Fruit fly (Drosophila melanogaster) whole organism, pupa: Measurements from ENCODE around the gene CG6923.

Source experiments
- CG10348 ChIP-seq: fragments of 200-800 bp; sonication (Bioruptor generic); IDR thresholded peaks from 2 replicates; pipeline ENCODE4 v1.3.6; 2022; ENCODE audit warnings: missing biosample characterization, missing genetic modification characterization
- CG12605 ChIP-seq: fragments of 200-800 bp; sonication (Bioruptor generic); IDR thresholded peaks from 2 replicates; pipeline ENCODE4 v1.3.6; 2022; ENCODE audit warnings: missing biosample characterization, missing genetic modification characterization
- CG13204 ChIP-seq: fragments of 200-800 bp; sonication (Bioruptor generic); optimal IDR thresholded peaks from 2 replicates; lab custom pipeline; 2018; ENCODE audit warnings: missing biosample characterization, mild to moderate bottlenecking, missing genetic modification characterization, moderate library complexity
- CG14655 ChIP-seq: fragments of 200-800 bp; sonication (Bioruptor generic); optimal IDR thresholded peaks from 3 replicates; lab custom pipeline; 2017; ENCODE audit warnings: mild to moderate bottlenecking, missing biosample characterization, missing genetic modification reagents, missing genetic modification characterization
- CG15710 ChIP-seq: fragments of 200-800 bp; sonication (Bioruptor generic); optimal IDR thresholded peaks from 2 replicates; lab custom pipeline; 2018; ENCODE audit warnings: missing biosample characterization, mild to moderate bottlenecking, missing genetic modification characterization, moderate library complexity
- CG17806 ChIP-seq: fragments of 200-800 bp; sonication (Bioruptor generic); optimal IDR thresholded peaks from 2 replicates; lab custom pipeline; 2018; ENCODE audit warnings: missing biosample characterization, mild to moderate bottlenecking, missing genetic modification characterization, moderate library complexity
- CG32121 ChIP-seq: fragments of 200-800 bp; sonication (Bioruptor generic); IDR thresholded peaks from 2 replicates; pipeline ENCODE4 v1.3.6; 2022; ENCODE audit warnings: missing biosample characterization, missing genetic modification characterization
- CG34367 ChIP-seq: fragments of 200-800 bp; sonication (Bioruptor generic); optimal IDR thresholded peaks from 2 replicates; lab custom pipeline; 2018; ENCODE audit warnings: missing biosample characterization, mild to moderate bottlenecking, missing genetic modification characterization
- CG4496 ChIP-seq: fragments of 200-800 bp; sonication (Bioruptor generic); IDR thresholded peaks from 3 replicates; pipeline ENCODE4 v1.3.6; 2022; ENCODE audit warnings: missing biosample characterization, missing genetic modification characterization
- CG8159 ChIP-seq: fragments of 200-800 bp; sonication (Bioruptor generic); optimal IDR thresholded peaks from 3 replicates; lab custom pipeline; 2018; ENCODE audit warnings: missing biosample characterization, mild to moderate bottlenecking, missing genetic modification characterization, moderate library complexity
- CG8301 ChIP-seq: fragments of 200-800 bp; sonication (Bioruptor generic); optimal IDR thresholded peaks from 2 replicates; lab custom pipeline; 2018; ENCODE audit warnings: missing biosample characterization, mild to moderate bottlenecking, missing genetic modification characterization
- CG9948 ChIP-seq: fragments of 200-800 bp; sonication (Bioruptor generic); optimal IDR thresholded peaks from 2 replicates; lab custom pipeline; 2018; ENCODE audit warnings: missing biosample characterization, mild to moderate bottlenecking, missing genetic modification characterization, moderate library complexity
- D1 ChIP-seq: fragments of 200-800 bp; sonication (Bioruptor generic); optimal IDR thresholded peaks from 2 replicates; lab custom pipeline; 2018; ENCODE audit warnings: missing biosample characterization, mild to moderate bottlenecking, missing genetic modification characterization, moderate library complexity
- EcR ChIP-seq: fragments of 200-800 bp; sonication (Bioruptor generic); optimal IDR thresholded peaks from 3 replicates; lab custom pipeline; 2019; ENCODE audit warnings: missing biosample characterization, missing genetic modification characterization, mild to moderate bottlenecking, moderate library complexity, missing genetic modification reagents
- Ets98B ChIP-seq: fragments of 200-800 bp; sonication (Bioruptor generic); IDR thresholded peaks from 2 replicates; pipeline ENCODE4 v1.3.6; 2022; ENCODE audit warnings: missing biosample characterization, missing genetic modification characterization
- Pif1A ChIP-seq: fragments of 200-800 bp; sonication (Bioruptor generic); optimal IDR thresholded peaks from 3 replicates; lab custom pipeline; 2016; ENCODE audit warnings: missing biosample characterization, missing genetic modification characterization
- Pif1B ChIP-seq: fragments of 200-800 bp; sonication (Bioruptor generic); optimal IDR thresholded peaks from 3 replicates; lab custom pipeline; 2016; ENCODE audit warnings: missing biosample characterization, missing genetic modification characterization
- Snoo ChIP-seq: fragments of 200-800 bp; sonication (Bioruptor generic); optimal IDR thresholded peaks from 3 replicates; lab custom pipeline; 2017; ENCODE audit warnings: missing biosample characterization, mild to moderate bottlenecking, missing genetic modification characterization, inconsistent platforms
- fd96Ca ChIP-seq: fragments of 200-800 bp; sonication (Bioruptor generic); IDR thresholded peaks from 3 replicates; pipeline ENCODE4 v1.3.6; 2022; ENCODE audit warnings: missing biosample characterization, missing genetic modification characterization
- gl ChIP-seq: fragments of 200-800 bp; sonication (Bioruptor generic); optimal IDR thresholded peaks from 2 replicates; lab custom pipeline; 2018; ENCODE audit warnings: missing biosample characterization, mild to moderate bottlenecking, missing genetic modification characterization
- rn ChIP-seq: fragments of 200-800 bp; sonication (Bioruptor generic); IDR thresholded peaks from 2 replicates; pipeline ENCODE4 v1.3.6; 2022; ENCODE audit warnings: missing biosample characterization, missing genetic modification characterization

CG6923 gene

DNA sequence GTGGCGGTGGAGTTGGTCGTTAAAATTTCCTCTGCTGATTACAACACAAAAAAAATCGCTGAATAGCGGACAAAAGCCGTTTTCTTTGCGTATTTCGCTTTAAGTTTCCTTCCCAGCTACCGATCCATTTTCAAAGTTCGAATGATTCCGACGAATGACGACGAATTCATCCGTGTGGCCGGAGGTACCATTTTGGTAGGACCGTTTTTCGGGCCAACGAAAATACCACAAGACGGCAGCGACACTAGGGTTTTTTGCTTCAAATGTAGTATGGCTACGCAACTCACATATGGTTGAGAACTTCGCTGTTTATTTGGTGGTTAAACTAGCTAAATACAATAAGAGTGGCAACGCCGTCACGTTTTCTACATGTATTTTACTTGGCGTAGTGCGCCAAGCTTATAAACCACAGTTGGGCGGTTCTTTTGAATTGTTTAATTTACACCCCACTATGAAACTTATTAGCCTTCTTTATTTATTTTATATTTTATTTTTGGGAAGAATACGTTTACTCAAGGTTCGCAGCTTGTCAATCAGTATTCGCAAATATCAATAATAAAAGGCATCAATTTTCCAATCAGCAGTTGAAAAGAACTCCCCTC, 14.6 kb upstream of the CG6923 start, which contains the start of gene Lk6:
Gene Lk6, minus strand, starts transcription at position 179 of the 602 bp plus-strand sequence.
- TF ChIP-seq CG8159 (tag; lab: Kevin White, UChicago) (peak; percentile 17), CG4496 (GFP tag; lab: Robert Waterston, UW) (no peak), CG17806 (no peak), CG10348 (GFP tag; lab: Robert Waterston, UW) (no peak), CG9948 (peak; percentile 6), Pif1B (GFP tag; lab: Kevin White, UChicago) (peak; percentile 18), Snoo (tag; lab: Kevin White, UChicago) (peak; percentile 57), CG34367 (tag; lab: Kevin White, UChicago) (peak; percentile 6), CG13204 (GFP tag; lab: Kevin White, UChicago) (peak; percentile 62), CG15710 (tag; lab: Kevin White, UChicago) (peak; percentile 6), gl (tag; lab: Kevin White, UChicago) (peak; percentile 31), CG8301 (peak; percentile 24)

DNA sequence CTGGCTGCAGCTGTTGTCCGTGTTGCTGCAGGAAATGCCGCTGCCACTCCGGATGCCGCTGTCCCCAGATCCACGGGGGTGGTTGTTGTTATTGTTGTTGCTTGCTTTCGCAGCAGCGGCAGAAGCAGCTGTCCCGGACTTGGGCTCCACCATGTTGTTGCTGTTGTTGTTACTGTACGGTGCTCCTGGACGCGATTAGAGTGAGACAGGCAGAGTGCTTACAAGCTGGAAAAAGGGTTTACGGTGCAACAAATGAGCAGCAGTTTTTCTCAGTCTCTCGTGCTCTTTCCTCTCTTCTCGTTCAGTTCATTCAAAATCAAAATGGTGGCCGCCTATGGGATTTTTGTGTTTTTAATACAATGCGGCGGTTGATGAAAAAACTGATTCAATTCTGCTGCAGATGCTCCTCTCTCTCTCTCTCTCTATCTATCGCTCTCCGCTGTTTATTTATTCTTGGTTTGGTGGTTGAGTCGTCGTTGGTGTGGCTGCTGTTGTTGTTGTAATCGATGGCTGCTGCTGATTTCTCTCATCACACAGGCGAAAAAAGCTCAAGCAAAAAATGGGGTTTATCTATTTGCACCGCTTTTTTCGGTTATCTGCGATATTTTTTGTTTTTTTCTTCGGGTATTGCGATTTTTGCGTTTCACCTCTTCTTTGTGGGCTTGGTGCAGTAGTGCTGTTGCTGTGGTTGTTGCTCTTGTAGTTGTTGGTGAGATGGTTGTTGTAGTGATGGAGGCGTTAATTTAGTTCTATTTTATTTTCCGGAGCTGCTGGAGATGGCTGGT, 13.9 kb upstream of the CG6923 start:
- TF ChIP-seq CG13204 (GFP tag; lab: Kevin White, UChicago) (peak; percentile 75), CG14655 (peak; percentile 17), CG12605 (no peak), CG15710 (tag; lab: Kevin White, UChicago) (no peak), CG4496 (GFP tag; lab: Robert Waterston, UW) (no peak), EcR (GFP tag; lab: Kevin White, UChicago) (peak; percentile 38)

DNA sequence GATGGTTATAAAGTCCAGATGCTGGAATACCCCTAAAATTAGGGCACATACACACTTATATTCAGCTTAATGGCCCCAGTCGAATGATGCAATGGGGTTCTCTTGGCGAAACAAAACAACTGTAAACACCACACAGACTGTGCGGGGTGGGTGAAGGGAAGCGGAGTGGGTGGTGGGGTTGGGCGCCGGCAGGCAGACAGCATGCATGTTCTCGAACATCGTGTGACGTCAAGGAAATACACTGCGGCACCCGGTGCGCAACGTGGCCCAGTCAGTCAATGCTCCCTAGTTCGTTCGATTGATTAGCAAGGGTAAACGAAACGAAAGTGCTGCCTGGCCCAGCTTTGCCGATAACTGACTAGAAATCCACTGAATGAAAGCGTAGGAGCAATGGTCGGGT, 12.7 kb upstream of the CG6923 start:
- TF ChIP-seq gl (tag; lab: Kevin White, UChicago) (peak; percentile 19), CG14655 (no peak), EcR (GFP tag; lab: Kevin White, UChicago) (peak; percentile 77)

DNA sequence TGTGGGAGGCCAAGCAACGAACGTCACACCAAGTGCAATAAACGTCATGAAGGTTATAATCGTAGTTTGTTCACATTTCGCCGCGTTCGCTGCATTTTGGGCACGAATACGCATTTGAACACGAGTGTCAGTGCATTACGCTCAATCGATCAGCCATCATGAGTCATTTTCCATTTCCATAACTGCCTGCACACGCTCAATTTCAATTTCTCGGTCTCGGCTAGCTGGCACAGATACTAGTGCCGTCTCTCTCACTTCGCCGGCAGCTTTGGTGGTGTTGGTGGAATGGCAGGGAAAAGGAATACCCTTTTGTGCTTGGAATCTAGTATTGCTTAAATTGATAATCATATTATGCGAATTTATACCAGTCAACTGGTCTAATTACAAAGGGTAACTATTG, 11.9 kb upstream of the CG6923 start:
- TF ChIP-seq Pif1A = no peak
- TF ChIP-seq CG4496 (GFP tag; lab: Robert Waterston, UW) = no peak
- TF ChIP-seq Snoo (tag; lab: Kevin White, UChicago) = no peak
- TF ChIP-seq rn (GFP tag; lab: Robert Waterston, UW) = no peak
- TF ChIP-seq CG32121 = no peak
- no peak for TF ChIP-seq EcR (GFP tag; lab: Kevin White, UChicago)
- TF ChIP-seq CG34367 (tag; lab: Kevin White, UChicago) = no peak
- no peak for TF ChIP-seq CG12605
- TF ChIP-seq CG9948 = no peak
- TF ChIP-seq D1 (tag; lab: Kevin White, UChicago) = no peak
- TF ChIP-seq CG13204 (GFP tag; lab: Kevin White, UChicago) = no peak

DNA sequence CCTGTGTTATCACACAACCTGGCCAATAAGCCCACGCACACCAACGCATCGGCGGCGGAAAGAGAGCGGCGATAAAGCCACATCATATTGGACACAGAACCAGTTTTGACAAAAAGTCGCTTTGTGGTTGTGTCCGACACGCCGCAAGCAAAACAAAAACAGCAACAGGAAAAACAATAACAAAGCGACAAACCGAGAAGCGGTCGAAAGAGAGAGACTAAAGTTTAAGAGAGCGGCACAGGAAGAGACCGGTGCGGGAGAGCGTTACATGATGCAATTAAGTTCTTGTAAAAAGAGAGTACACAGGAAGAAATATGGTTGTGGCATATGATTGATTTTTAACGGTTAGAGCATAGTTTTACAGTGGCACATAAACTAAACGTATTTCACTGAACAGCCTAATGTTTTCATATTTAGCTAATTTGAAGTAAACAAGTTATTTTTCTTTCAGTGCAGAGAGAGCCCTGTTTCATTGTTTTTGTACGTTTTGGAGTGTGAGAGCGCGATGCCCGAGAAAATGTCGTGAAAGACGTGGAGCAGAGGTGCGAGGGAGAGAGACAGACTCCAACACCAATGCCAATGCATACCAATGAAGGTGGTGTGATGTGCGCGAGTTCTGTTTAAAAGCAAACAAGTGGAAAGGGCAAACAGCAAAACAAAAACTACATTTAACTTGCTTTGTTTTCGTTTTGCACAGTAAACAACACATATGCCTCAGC, 11.0 kb upstream of the CG6923 start:
- TF ChIP-seq CG13204 (GFP tag; lab: Kevin White, UChicago) (peak; percentile 99), CG9948 (peak; percentile 100), CG10348 (GFP tag; lab: Robert Waterston, UW) (no peak), CG14655 (peak; percentile 100), gl (tag; lab: Kevin White, UChicago) (peak; percentile 100), CG32121 (no peak), Pif1A (peak; percentile 100), CG17806 (peak; percentile 100), Snoo (tag; lab: Kevin White, UChicago) (peak; percentile 100), CG4496 (GFP tag; lab: Robert Waterston, UW) (no peak), CG34367 (tag; lab: Kevin White, UChicago) (peak; percentile 100), Ets98B (GFP tag; lab: Robert Waterston, UW) (no peak), fd96Ca (GFP tag; lab: Robert Waterston, UW) (no peak), CG8301 (peak; percentile 100), CG15710 (tag; lab: Kevin White, UChicago) (peak; percentile 100), rn (GFP tag; lab: Robert Waterston, UW) (no peak), CG8159 (tag; lab: Kevin White, UChicago) (peak; percentile 100), EcR (GFP tag; lab: Kevin White, UChicago) (peak; percentile 79), D1 (tag; lab: Kevin White, UChicago) (peak; percentile 99), CG12605 (no peak), Pif1B (GFP tag; lab: Kevin White, UChicago) (peak; percentile 100)

DNA sequence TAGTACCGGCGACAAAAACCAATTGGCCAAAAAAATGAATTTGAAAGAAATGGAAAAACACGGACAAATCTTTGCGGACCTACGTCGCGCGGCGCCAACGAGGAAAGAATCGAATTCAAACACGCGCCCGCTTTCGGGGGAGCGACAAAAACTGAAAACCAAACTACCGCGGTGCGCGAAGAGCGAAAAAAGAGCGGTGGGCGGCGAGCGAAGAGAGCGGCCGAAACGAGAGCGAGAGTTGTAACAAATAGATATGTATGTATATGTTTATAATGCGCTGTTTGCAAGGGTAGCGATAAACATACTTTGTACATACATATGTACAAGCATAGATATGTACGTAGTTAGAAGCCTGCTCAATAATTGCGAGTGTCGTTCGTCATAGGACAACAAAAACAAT, 10.1 kb upstream of the CG6923 start:
- TF ChIP-seq CG13204 (GFP tag; lab: Kevin White, UChicago) (no peak), CG10348 (GFP tag; lab: Robert Waterston, UW) (no peak), CG4496 (GFP tag; lab: Robert Waterston, UW) (no peak), CG14655 (no peak), CG34367 (tag; lab: Kevin White, UChicago) (no peak), Pif1A (no peak), D1 (tag; lab: Kevin White, UChicago) (no peak)
- TF ChIP-seq, all 21 proteins: peak for 0
